Worm (Caenorhabditis elegans): ENCODE results near the gene cox-15.

cox-15 gene

ce11 chrII:11238869-11239647 lies 4.3 kb upstream of the cox-15 start, which contains the start of the genes rpn-9 and T06D8.9 (continued):
- TF ChIP-seq dmd-8 (GFP tag; IDR thresholded peaks at IDR 0.05) (no peak), pqm-1 (tag; optimal IDR thresholded peaks at IDR 0.05) (peak; percentile 4), dmd-6 (GFP tag; IDR thresholded peaks at IDR 0.05) (peak; percentile 48; the same call in 1 of the 2 replicates), ama-1 (optimal IDR thresholded peaks at IDR 0.05) (peak; percentile 37), dve-1 (tag; optimal IDR thresholded peaks at IDR 0.05; ENCODE audit: insufficient read depth) (peak; percentile 81), madf-5 (GFP tag; IDR thresholded peaks at IDR 0.05) (no peak), arid-1 (GFP tag; conservative IDR thresholded peaks at IDR 0.05) (peak; percentile 66; the same call in 1 of the 2 replicates)

- TF ChIP-seq nhr-102 (tag; optimal IDR thresholded peaks at IDR 0.05) = no peak
- no peak for TF ChIP-seq Y5F2A.4 (GFP tag; optimal IDR thresholded peaks at IDR 0.05)
- TF ChIP-seq lin-38 (GFP tag; IDR thresholded peaks at IDR 0.05) = peak; percentile 58
- TF ChIP-seq egl-43 (GFP tag; IDR thresholded peaks at IDR 0.05) = 0 out of 2 replicates have a peak, but pooled peaks have one; percentile 43
- no peak for TF ChIP-seq duxl-1 (tag; optimal IDR thresholded peaks at IDR 0.05; ENCODE audit: poor library complexity)
- 0 out of 2 replicates have a peak, but pooled peaks have one; percentile 29 for TF ChIP-seq mxl-2 (GFP tag; conservative IDR thresholded peaks at IDR 0.05)
- TF ChIP-seq F44E2.7 (GFP tag; IDR thresholded peaks at IDR 0.05) = no peak
- no peak for TF ChIP-seq R02D3.7 (tag; optimal IDR thresholded peaks at IDR 0.05)
- TF ChIP-seq ZK546.5 (tag; optimal IDR thresholded peaks at IDR 0.05) = no peak
- peak; percentile 76 for TF ChIP-seq ama-1 (optimal IDR thresholded peaks at IDR 0.05)
- no peak for TF ChIP-seq egl-27 (tag; optimal IDR thresholded peaks at IDR 0.05)
These were observed 2.3 kb upstream of the cox-15 start, which contains the start of gene fndc-1 for ce11 chrII:11237099-11237498. Gene fndc-1, minus strand, starts transcription at chrII:11237325.

ce11 chrII:11236274-11236673 lies 1.5 kb upstream of the cox-15 start, which contains the start of gene cchl-1:
Gene cchl-1, minus strand, starts transcription at chrII:11236387.
- no peak for TF ChIP-seq lin-39 (tag; optimal IDR thresholded peaks at IDR 0.05)
- no peak for TF ChIP-seq duxl-1 (tag; optimal IDR thresholded peaks at IDR 0.05; ENCODE audit: poor library complexity)
- no peak for TF ChIP-seq snpc-4 (tag; optimal IDR thresholded peaks at IDR 0.05)
- TF ChIP-seq cey-2 (tag; optimal IDR thresholded peaks at IDR 0.05; ENCODE audit: borderline replicate concordance, insufficient read depth) = no peak
- no peak for TF ChIP-seq unc-62 (GFP tag; optimal IDR thresholded peaks at IDR 0.05 in 1 of 2)
- TF ChIP-seq unc-62 (tag; optimal IDR thresholded peaks at IDR 0.05) = no peak
- TF ChIP-seq tag-97 (GFP tag; IDR thresholded peaks at IDR 0.05) = no peak
- TF ChIP-seq lin-29 (GFP tag; IDR thresholded peaks at IDR 0.05) = no peak
- no peak for TF ChIP-seq Y75B8A.6 (GFP tag; IDR thresholded peaks at IDR 0.05)
- peak; percentile 43 for TF ChIP-seq mes-2 (tag; optimal IDR thresholded peaks at IDR 0.05; ENCODE audit: poor library complexity, severe bottlenecking)
- TF ChIP-seq ZK337.2 (GFP tag; IDR thresholded peaks at IDR 0.05) = no peak
- TF ChIP-seq aha-1 (tag) = no peak
- no peak for TF ChIP-seq ztf-7 (tag; optimal IDR thresholded peaks at IDR 0.05)
- TF ChIP-seq nhr-11 (tag; optimal IDR thresholded peaks at IDR 0.05) = no peak
- TF ChIP-seq egl-43 (GFP tag; IDR thresholded peaks at IDR 0.05) = no peak
- TF ChIP-seq sdz-12 (GFP tag; optimal IDR thresholded peaks at IDR 0.05) = no peak
- TF ChIP-seq egl-27 (tag; optimal IDR thresholded peaks at IDR 0.05) = no peak
- TF ChIP-seq lin-38 (GFP tag; IDR thresholded peaks at IDR 0.05) = peak; percentile 53
- TF ChIP-seq madf-5 (GFP tag; IDR thresholded peaks at IDR 0.05) = no peak
- TF ChIP-seq ztf-11 (tag; optimal IDR thresholded peaks at IDR 0.05) = no peak
- no peak for TF ChIP-seq T26A8.4 (GFP tag; IDR thresholded peaks at IDR 0.05)
- TF ChIP-seq hlh-30 (tag; optimal IDR thresholded peaks at IDR 0.05; ENCODE audit: insufficient read depth) = no peak
- TF ChIP-seq fos-1 (tag; optimal IDR thresholded peaks at IDR 0.05) = no peak
- TF ChIP-seq mep-1 (tag; optimal IDR thresholded peaks at IDR 0.05) = peak; percentile 48
- no peak for TF ChIP-seq gei-8 (GFP tag; optimal IDR thresholded peaks at IDR 0.05)
- TF ChIP-seq F49E8.2 (tag; optimal IDR thresholded peaks at IDR 0.05; ENCODE audit: borderline replicate concordance) = peak; percentile 2
- TF ChIP-seq zag-1 (tag; optimal IDR thresholded peaks at IDR 0.05) = no peak
- TF ChIP-seq skn-1 (tag; optimal IDR thresholded peaks at IDR 0.05) = no peak
- TF ChIP-seq fkh-10 (GFP tag; optimal IDR thresholded peaks at IDR 0.05) = no peak
- no peak for TF ChIP-seq mdl-1 (tag; optimal IDR thresholded peaks at IDR 0.05)
- TF ChIP-seq nhr-48 (tag; optimal IDR thresholded peaks at IDR 0.05) = no peak
- TF ChIP-seq arid-1 (GFP tag; conservative IDR thresholded peaks at IDR 0.05) = no peak
- TF ChIP-seq T20F7.1 (GFP tag; optimal IDR thresholded peaks at IDR 0.05) = peak; percentile 92
- no peak for TF ChIP-seq ceh-82 (tag; optimal IDR thresholded peaks at IDR 0.05)
- no peak for TF ChIP-seq nhr-42 (GFP tag; IDR thresholded peaks at IDR 0.05)

All from whole organism, L4 larva.